Worm (Caenorhabditis elegans): ENCODE results near the gene Y47D7A.7.

The Y47D7A.7 gene

DNA sequence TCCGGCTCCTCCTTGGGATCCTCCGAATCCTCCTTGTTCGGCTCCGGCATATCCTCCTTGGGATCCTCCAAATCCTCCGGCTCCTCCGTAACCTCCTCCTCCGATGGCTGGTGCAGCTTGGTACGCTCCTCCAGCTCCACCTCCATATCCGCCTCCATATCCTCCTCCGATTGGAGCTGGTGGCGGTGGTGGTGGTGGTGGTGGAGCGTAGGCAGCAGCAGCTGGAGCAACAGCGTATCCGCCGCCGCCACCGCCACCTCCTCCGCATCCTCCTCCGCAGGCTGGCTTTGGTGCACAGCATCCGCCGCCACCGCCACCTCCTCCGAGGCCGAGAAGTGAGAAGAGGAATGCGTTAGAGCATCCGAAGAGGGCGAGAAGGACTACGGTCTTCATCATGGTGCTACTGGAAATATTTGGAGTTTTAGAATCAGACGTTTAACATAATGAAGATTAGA is 13.1 kb upstream of the Y47D7A.7 start, which contains the start of gene Y47D7A.15:
Gene Y47D7A.15, minus strand, starts transcription at position 405 of the 455 bp plus-strand sequence.
- TF ChIP-seq pes-1 (GFP tag; IDR thresholded peaks at IDR 0.05) (no peak), tbx-37 (GFP tag; conservative IDR thresholded peaks at IDR 0.05) (no peak), ceh-13 (GFP tag; optimal IDR thresholded peaks at IDR 0.05) (no peak), hnd-1 (tag; optimal IDR thresholded peaks at IDR 0.05) (no peak), sea-1 (GFP tag; conservative IDR thresholded peaks at IDR 0.05) (no peak), hmg-4 (GFP tag; optimal IDR thresholded peaks at IDR 0.05) (no peak), hmbx-1 (tag; optimal IDR thresholded peaks at IDR 0.05) (no peak), tbx-11 (GFP tag; IDR thresholded peaks at IDR 0.05) (no peak), B0310.2 (tag; optimal IDR thresholded peaks at IDR 0.05) (no peak)

DNA sequence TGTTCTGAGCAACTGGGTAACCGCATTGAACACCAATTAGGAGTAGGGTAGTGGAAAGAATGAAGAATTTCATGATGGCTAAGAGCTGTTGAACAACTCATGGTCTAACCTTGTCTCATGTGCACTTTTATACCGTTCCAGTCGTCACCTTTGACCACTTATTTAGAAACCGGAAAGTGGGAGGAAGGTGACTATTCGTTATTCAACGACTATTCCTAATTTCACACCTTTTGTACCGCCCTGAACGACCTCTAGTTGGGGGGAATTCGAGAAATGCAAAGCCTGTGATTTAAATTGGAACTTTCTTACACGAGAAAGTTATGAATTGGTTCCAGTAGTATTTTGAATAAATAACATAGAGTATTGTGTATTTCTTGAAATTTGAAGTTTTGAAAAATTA is 9.9 kb upstream of the Y47D7A.7 start, which contains the start of gene Y47D7A.12:
Gene Y47D7A.12, minus strand, starts transcription at position 101 of the 400 bp plus-strand sequence.
- TF ChIP-seq aly-1 (tag; optimal IDR thresholded peaks at IDR 0.05) (no peak), flt-1 (GFP tag; IDR thresholded peaks at IDR 0.05) (no peak), F13C5.2 (tag; optimal IDR thresholded peaks at IDR 0.05) (no peak), ceh-13 (GFP tag; optimal IDR thresholded peaks at IDR 0.05) (no peak), tbx-11 (GFP tag; IDR thresholded peaks at IDR 0.05) (no peak)

DNA sequence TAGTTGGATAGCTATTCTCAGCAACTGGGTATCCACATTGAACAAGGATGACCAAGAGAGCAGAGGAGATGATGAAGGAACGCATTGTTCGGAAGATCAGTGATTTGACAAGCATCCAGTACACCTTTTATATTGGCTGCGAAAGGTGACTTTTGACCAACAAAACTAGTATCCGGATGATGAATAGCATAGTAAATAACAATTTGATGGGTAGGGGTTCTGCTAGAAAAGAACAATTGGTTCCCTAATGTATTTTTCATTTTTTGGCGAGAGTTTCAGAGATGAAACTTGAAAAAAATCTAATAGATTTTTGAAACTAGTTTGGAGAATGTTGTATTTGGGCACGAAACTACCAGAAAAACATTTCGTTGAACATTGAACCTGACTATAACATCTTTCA is 8.5 kb upstream of the Y47D7A.7 start, which contains the start of gene Y47D7A.11:
Gene Y47D7A.11, minus strand, starts transcription at position 101 of the 400 bp plus-strand sequence.
- no peak for TF ChIP-seq aly-1 (tag; optimal IDR thresholded peaks at IDR 0.05)
- no peak for TF ChIP-seq hnd-1 (tag; optimal IDR thresholded peaks at IDR 0.05)
- TF ChIP-seq tbx-11 (GFP tag; IDR thresholded peaks at IDR 0.05), result no peak

DNA sequence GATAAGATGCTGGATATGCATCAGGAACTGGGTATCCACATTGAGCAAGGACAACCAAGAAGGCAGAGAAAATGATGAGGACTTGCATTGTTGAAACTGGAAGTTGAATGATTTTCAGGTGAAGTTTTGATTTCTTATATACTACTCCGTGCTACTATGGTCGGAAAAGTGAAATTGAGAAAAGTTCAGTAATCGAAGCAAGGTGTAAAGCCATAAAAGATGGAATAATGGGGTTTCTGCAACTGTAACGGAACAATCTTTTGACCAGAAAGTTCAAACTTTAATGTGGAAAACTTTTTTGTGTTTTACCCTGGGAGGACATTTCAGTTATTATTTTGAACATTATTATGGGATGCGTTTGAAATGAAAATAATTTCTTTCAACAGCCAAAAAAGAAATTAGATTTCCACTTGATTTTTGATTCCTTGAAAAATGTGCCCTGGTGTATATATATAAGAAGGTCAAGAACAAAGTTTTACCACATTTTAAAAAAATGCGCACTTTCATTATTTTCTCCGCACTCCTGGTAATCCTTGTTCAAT is 4.3 kb upstream of the Y47D7A.7 start, which contains the start of the genes Y47D7A.9 and Y47D7A.19:
Gene Y47D7A.9, minus strand, starts transcription at position 101 of the 542 bp plus-strand sequence.
Gene Y47D7A.19, plus strand, starts transcription at position 492 of the 542 bp plus-strand sequence.
- TF ChIP-seq tbx-37 (GFP tag; conservative IDR thresholded peaks at IDR 0.05) (no peak), ets-7 (tag; optimal IDR thresholded peaks at IDR 0.05) (no peak), pes-1 (GFP tag; IDR thresholded peaks at IDR 0.05) (no peak), ama-1 (optimal IDR thresholded peaks at IDR 0.05) (no peak), flt-1 (GFP tag; IDR thresholded peaks at IDR 0.05) (no peak), hmbx-1 (tag; optimal IDR thresholded peaks at IDR 0.05) (no peak), hnd-1 (tag; optimal IDR thresholded peaks at IDR 0.05) (no peak), scrt-1 (GFP tag; IDR thresholded peaks at IDR 0.05) (no peak), ceh-13 (GFP tag; optimal IDR thresholded peaks at IDR 0.05) (no peak)

DNA sequence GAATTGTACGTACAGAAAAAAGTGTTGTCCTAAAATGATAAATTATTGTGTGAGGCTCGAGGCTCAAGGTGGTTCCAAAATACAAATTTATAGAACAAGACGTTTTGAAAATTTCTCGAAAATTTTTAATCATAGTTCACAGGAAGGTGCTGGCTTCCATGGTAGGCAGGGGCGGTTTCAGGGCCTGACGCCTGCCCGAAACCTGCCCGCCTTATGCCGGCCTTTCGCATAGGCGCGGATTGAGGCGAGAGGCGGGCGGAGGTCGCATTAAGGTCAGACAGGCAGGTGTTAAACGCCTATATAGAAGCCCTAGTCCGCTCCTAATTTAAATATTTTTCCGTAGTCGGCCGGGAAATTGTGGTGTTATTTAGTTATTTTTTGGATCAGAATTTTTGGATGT is 3.4 kb upstream of the Y47D7A.7 start:
- TF ChIP-seq hmg-4 (GFP tag; optimal IDR thresholded peaks at IDR 0.05) (no peak), flt-1 (GFP tag; IDR thresholded peaks at IDR 0.05) (no peak), ceh-13 (GFP tag; optimal IDR thresholded peaks at IDR 0.05) (no peak), ets-7 (tag; optimal IDR thresholded peaks at IDR 0.05) (no peak), ama-1 (optimal IDR thresholded peaks at IDR 0.05) (no peak), hnd-1 (tag; optimal IDR thresholded peaks at IDR 0.05) (no peak)

DNA sequence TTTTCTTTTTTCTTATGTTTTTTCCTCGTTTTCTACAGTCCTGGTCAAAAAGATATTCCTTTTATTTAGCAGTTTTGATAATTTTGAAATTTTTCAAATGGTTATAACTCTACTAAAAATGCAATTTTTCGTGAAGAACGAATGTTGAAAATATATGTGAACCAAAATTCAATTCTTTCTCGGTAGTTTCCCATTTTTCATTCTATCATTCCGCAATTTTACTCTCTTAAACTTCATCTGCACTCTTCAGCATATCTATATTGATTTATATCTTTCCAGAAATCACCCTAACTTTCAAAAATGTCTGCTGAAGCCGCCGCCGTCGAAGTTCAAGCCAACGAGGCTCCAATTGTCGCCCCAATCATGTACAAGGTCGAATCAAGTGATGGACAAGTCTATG is 2.5 kb upstream of the Y47D7A.7 start, which contains the start of gene skr-7:
Gene skr-7, plus strand, starts transcription at position 301 of the 400 bp plus-strand sequence.
- TF ChIP-seq B0310.2 (tag; optimal IDR thresholded peaks at IDR 0.05), result no peak

DNA sequence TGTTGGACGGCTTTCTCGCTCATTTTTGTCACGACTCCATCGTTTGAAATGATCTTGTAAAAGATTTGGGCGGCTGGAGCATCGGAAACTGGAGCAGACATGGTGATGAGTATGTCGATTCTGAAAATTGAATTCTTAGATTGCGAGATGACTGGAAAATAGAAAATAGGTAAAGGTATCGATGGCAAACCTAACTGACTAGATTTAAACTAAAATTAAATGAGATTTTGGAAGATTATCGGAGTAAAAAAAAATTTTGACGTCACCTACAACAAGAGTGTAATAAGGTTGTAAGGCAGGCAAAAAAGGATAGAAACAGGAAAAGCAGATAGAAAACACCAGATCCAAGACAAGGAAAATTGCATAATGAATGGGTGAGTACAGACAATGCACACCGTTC is 1.8 kb upstream of the Y47D7A.7 start, which contains the start of gene skr-14:
Gene skr-14, minus strand, starts transcription at position 101 of the 400 bp plus-strand sequence.
- TF ChIP-seq ama-1 (optimal IDR thresholded peaks at IDR 0.05) (no peak), hmg-4 (GFP tag; optimal IDR thresholded peaks at IDR 0.05) (no peak), F13C5.2 (tag; optimal IDR thresholded peaks at IDR 0.05) (no peak), B0310.2 (tag; optimal IDR thresholded peaks at IDR 0.05) (no peak), ceh-36 (tag; optimal IDR thresholded peaks at IDR 0.05) (no peak), pes-1 (GFP tag; IDR thresholded peaks at IDR 0.05) (no peak)

DNA sequence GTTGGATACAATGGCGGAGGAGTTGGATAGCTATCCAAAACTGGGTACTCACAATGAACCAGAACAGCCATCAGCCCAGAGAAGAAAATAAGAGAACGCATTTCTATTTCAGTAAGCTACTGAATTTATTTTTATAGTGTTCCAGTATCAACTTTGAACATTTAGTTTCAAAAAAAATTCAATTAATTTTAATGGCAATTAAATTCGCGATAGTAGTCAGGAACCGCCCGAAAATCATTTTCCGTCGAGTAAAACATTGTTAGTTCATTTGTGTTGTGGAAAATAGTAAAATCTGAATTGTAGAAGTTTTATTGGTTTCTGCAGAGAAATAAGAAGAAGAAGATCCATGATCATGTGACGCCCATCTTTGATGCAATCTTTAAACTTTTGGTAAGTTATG is 1.6 kb downstream of the Y47D7A.7 start, which contains the start of gene Y47D7A.6:
Gene Y47D7A.6, minus strand, starts transcription at position 101 of the 400 bp plus-strand sequence.
- no peak for TF ChIP-seq flt-1 (GFP tag; IDR thresholded peaks at IDR 0.05)
- TF ChIP-seq hmbx-1 (tag; optimal IDR thresholded peaks at IDR 0.05), result no peak
- no peak for TF ChIP-seq ceh-13 (GFP tag; optimal IDR thresholded peaks at IDR 0.05)
- TF ChIP-seq sea-1 (GFP tag; conservative IDR thresholded peaks at IDR 0.05), result no peak
- TF ChIP-seq B0310.2 (tag; optimal IDR thresholded peaks at IDR 0.05), result no peak
- TF ChIP-seq ceh-36 (tag; optimal IDR thresholded peaks at IDR 0.05), result no peak
- TF ChIP-seq aly-1 (tag; optimal IDR thresholded peaks at IDR 0.05), result no peak
- no peak for TF ChIP-seq scrt-1 (GFP tag; IDR thresholded peaks at IDR 0.05)
- TF ChIP-seq tbx-37 (GFP tag; conservative IDR thresholded peaks at IDR 0.05), result no peak
- no peak for TF ChIP-seq tbx-11 (GFP tag; IDR thresholded peaks at IDR 0.05)
- no peak for TF ChIP-seq pes-1 (GFP tag; IDR thresholded peaks at IDR 0.05)
- TF ChIP-seq tra-4 (tag; optimal IDR thresholded peaks at IDR 0.05), result no peak
- no peak for TF ChIP-seq F13C5.2 (tag; optimal IDR thresholded peaks at IDR 0.05)
- no peak for TF ChIP-seq hmg-4 (GFP tag; optimal IDR thresholded peaks at IDR 0.05)

DNA sequence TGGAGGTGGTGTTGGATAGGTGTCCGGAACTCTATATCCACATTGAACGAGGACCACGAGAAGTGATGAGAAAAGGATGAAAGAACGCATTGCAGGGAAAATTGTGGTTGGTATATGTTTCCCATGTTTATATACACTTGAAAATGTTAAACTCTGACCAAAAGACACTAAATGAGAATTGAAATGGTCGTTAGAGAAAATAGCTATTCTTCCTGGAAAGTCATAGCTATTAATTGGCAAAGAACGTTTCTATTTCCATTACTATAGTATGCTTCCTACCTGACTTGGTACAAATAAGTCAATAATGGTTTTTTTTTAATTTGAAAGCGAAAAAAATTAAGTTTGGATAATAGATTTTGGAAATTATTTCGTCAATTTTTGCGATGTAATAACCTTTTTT is 3.0 kb downstream of the Y47D7A.7 start, which contains the start of gene Y47D7A.18:
Gene Y47D7A.18, minus strand, starts transcription at position 101 of the 400 bp plus-strand sequence.
- TF ChIP-seq ama-1 (optimal IDR thresholded peaks at IDR 0.05), result no peak
- TF ChIP-seq B0310.2 (tag; optimal IDR thresholded peaks at IDR 0.05), result no peak
- no peak for TF ChIP-seq ceh-13 (GFP tag; optimal IDR thresholded peaks at IDR 0.05)
